Worm (Caenorhabditis elegans): ENCODE results near the gene cdh-5.

The cdh-5 gene

ce11 chrIV:8668635-8669034, at the start of gene cdh-5:
Gene cdh-5, plus strand, starts transcription at chrIV:8668935.
- TF ChIP-seq unc-62 (GFP tag; optimal IDR thresholded peaks at IDR 0.05): no peak

ce11 chrIV:8620102-8620733, 48.5 kb upstream of the cdh-5 start, which contains the start of gene lin-49:
Gene lin-49, plus strand, starts transcription at chrIV:8620683.
- TF ChIP-seq unc-62 (GFP tag; optimal IDR thresholded peaks at IDR 0.05): no peak

- TF ChIP-seq unc-62 (GFP tag; optimal IDR thresholded peaks at IDR 0.05): no peak
Observed at ce11 chrIV:8625730-8626129, 43.0 kb upstream of the cdh-5 start.

DNA sequence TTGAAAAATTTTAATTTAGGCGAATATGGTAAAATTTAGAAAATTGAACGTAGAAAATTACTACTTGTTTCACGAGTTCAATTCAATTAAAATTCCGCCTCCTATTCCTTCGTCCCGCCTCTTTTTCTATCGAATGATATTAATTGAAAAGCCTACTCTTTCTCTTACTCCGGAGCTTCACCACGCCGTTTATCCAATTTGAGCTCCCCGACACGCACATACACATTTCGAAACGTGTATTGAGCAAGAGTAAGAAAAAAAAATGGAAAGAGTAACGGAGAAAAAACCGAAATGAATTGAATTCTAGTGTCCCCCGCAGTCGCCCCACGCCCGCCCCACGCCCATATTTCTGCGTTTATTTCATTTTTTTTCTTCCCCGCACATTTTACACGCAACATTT, 42.4 kb upstream of the cdh-5 start:
- no peak for TF ChIP-seq unc-62 (GFP tag; optimal IDR thresholded peaks at IDR 0.05)

- TF ChIP-seq unc-62 (GFP tag; optimal IDR thresholded peaks at IDR 0.05): no peak
Observed at ce11 chrIV:8627328-8627727, 41.4 kb upstream of the cdh-5 start, which contains the start of gene F42A9.11. Gene F42A9.11, plus strand, starts transcription at chrIV:8627637.

ce11 chrIV:8628262-8628661, 40.5 kb upstream of the cdh-5 start:
- no peak for TF ChIP-seq unc-62 (GFP tag; optimal IDR thresholded peaks at IDR 0.05)

DNA sequence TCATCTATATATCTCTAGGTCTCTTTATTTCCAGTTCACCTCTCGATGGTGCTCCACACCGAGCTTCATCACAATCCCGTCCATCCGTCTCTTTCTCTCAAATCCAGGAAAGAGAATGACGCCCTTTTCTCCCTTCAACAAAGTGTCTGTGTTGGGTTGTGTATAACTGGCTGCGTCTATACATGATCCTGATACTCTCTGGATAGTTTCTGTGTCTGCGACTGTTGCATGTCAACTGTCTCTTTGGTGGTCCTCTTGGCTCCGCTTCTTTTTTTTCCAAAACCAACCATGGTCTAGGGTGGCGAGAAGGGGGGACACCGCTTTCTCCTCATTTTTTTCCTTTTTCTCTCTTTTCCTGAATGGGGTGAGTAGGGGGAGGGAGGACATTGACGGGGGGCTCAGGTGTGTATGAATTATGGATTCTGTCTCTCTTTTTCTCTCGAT, 39.1 kb upstream of the cdh-5 start:
- no peak for TF ChIP-seq unc-62 (GFP tag; optimal IDR thresholded peaks at IDR 0.05)

DNA sequence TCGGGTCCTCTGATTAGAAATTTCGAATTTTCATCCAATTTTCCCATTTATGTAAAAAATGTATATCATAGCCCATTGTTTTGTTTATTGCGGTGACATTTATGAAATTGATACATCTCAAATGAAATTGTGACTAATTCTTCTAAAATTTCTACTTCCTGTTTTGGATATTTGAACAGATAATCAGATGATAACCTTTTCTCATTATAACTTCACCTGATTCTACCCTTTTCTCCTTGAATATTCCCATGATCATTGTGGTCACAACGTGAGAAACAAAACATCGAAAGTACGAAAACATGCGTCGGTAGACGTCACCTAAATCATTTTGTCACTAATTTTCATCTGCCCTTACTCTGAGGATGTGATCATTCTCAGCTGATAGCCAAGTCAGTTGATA, 38.5 kb upstream of the cdh-5 start:
- no peak for TF ChIP-seq unc-62 (GFP tag; optimal IDR thresholded peaks at IDR 0.05)

DNA sequence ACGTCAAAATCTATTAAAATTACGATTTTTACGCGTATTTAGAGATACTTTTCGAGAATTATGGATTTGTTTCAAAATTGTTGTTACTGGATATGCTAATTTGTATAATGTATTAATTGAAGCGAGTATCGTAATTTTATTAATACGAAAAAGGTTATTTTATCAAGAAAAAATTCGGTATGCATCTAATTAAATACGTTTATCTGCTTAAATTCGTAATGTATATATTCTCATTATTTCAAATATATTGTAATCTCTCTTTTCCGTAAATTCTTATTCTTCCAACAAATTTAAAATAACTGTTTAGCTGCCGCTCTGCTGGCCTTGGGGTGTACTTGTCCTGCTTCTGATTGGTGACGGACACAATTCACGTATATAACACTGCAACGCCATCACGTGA, 37.7 kb upstream of the cdh-5 start, which contains the start of gene dgk-4:
dgk-4 (plus strand) TSS at position 301 of the 400 bp plus-strand sequence.
- no peak for TF ChIP-seq unc-62 (GFP tag; optimal IDR thresholded peaks at IDR 0.05)

ce11 chrIV:8638761-8639160, 30.0 kb upstream of the cdh-5 start, which contains the start of gene F42A9.9:
Gene F42A9.9, minus strand, starts transcription at chrIV:8638861.
- TF ChIP-seq unc-62 (GFP tag; optimal IDR thresholded peaks at IDR 0.05): no peak

DNA sequence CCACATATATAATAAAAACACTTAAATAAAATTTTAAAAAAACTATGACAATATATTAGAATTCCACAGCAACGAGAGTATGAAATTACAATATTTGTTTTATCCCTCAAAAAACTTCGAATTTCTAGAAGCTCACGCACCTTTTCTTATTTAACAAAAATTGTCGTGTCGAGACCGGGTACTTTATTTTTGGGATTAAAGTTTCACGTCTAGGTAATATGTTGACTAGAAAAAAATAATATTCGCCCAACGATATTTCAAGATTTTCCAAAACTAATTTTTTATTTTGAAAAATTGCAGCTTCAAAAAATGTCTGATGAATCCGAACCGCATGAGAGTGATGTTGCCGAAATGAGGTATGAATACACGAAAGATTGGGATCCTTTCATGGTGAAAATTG, 24.3 kb upstream of the cdh-5 start, which contains the start of gene C49C8.3:
C49C8.3 (plus strand) TSS at position 301 of the 400 bp plus-strand sequence.
- no peak for TF ChIP-seq unc-62 (GFP tag; optimal IDR thresholded peaks at IDR 0.05)

ce11 chrIV:8648502-8648901, 20.2 kb upstream of the cdh-5 start, which contains the start of gene cyp-33E1:
Gene cyp-33E1, minus strand, starts transcription at chrIV:8648602.
- TF ChIP-seq unc-62 (GFP tag; optimal IDR thresholded peaks at IDR 0.05): no peak

DNA sequence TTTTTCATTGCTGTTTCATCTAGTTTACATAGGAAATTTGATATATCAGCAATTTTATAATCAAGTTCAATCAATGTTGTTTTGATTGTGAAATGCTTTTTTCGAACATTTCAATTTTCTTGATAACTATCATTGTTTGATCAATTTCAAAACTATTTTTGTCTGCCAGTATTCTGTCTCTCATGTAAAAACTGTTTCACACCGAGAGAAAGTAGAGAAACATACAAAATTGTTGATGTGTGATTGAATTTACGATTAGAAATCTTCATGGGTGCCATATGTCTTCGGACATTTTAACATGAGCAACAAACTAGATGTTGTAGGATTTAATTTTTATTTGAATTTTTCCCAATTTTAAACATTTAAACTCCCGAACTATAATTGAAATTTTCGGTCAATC, 18.0 kb upstream of the cdh-5 start, which contains the start of gene C49C8.2:
C49C8.2 (plus strand) TSS at position 393 of the 400 bp plus-strand sequence.
- TF ChIP-seq unc-62 (GFP tag; optimal IDR thresholded peaks at IDR 0.05): no peak

DNA sequence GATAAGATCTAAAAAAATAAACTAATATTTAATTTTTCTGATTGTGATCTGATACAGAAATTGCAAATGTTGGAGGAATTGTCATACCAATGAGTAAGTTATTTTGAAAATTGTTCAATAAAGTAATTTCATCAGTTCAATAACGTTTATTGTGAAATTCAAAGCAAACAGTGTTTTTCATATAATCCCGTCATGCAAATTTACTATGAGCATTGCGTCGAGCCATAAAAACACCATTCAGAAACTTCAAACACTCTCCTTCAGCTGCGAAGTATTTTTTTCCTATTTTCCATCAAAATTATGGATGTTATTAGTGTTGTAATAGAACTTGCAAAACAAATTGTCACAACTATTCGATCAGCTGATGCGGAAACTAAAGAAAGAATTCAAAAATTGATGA, 16.9 kb upstream of the cdh-5 start, which contains the start of gene C49C8.8:
C49C8.8 (plus strand) TSS at position 301 of the 400 bp plus-strand sequence.
- no peak for TF ChIP-seq unc-62 (GFP tag; optimal IDR thresholded peaks at IDR 0.05)

DNA sequence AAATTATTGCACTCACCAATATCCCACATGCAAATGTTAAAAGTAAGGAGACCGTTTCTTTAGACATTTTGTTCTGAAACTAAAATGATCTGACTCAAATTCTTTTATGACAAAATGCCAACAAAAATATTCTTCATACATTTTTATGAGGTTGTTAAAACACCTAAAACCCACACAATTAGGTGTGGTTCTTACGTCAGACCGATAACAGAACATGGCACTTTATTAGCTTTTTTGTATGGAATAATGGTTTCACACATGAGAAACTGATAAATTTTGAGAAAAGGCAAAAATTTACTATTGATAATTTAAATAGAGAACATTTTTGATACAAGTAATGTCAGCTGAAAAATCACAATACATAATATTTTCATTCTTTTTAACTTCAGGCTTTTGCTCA, 15.1 kb upstream of the cdh-5 start, which contains the start of gene C49C8.5:
C49C8.5 (minus strand) TSS at position 73 of the 400 bp plus-strand sequence.
- TF ChIP-seq unc-62 (GFP tag; optimal IDR thresholded peaks at IDR 0.05): no peak

ce11 chrIV:8654115-8654628, 14.6 kb upstream of the cdh-5 start, which contains the start of gene C49C8.1:
Gene C49C8.1, plus strand, starts transcription at chrIV:8654578.
- no peak for TF ChIP-seq unc-62 (GFP tag; optimal IDR thresholded peaks at IDR 0.05)

- TF ChIP-seq unc-62 (GFP tag; optimal IDR thresholded peaks at IDR 0.05): no peak
Observed at ce11 chrIV:8658122-8658521, 10.6 kb upstream of the cdh-5 start, which contains the start of gene C49C8.6. Gene C49C8.6, minus strand, starts transcription at chrIV:8658222.

Measured in whole organism, dauer.